Worm (Caenorhabditis elegans): ENCODE measurements around the gene dhs-6.

DNA sequence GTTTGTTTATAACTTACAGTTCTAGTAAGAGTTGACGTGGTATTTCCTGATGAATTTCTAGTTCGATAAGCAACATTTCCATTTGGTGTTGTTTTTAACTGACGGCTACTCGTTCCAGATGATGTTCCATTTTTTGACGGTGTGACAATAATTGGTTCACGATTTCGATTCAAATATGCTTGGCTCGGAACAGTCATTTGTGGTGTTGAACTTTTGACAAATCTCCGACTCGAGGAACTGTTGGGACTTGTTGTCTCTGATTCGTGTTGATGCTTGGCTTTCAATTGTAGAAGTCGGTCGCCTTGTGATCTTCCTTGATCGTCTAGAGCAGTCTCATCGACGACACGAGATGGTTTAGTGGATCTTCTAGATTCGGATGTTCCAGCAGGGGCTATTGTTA, 27.6 kb downstream of the dhs-6 start:
- TF ChIP-seq F22D6.2 (tag; optimal IDR thresholded peaks at IDR 0.05): no peak
- no peak for TF ChIP-seq nhr-120 (GFP tag; IDR thresholded peaks at IDR 0.05)
- no peak for TF ChIP-seq tlf-1 (GFP tag; optimal IDR thresholded peaks at IDR 0.05)
- TF ChIP-seq ama-1 (optimal IDR thresholded peaks at IDR 0.05): no peak
- TF ChIP-seq ama-1 (GFP tag; optimal IDR thresholded peaks at IDR 0.05): no peak
- TF ChIP-seq pha-4 (tag; optimal IDR thresholded peaks at IDR 0.05): no peak
- TF ChIP-seq nhr-80 (tag; optimal IDR thresholded peaks at IDR 0.05): no peak
- TF ChIP-seq nhr-90 (tag; optimal IDR thresholded peaks at IDR 0.05): no peak
- TF ChIP-seq cebp-1 (GFP tag; IDR thresholded peaks at IDR 0.05): no peak
- no peak for TF ChIP-seq cebp-1 (tag; optimal IDR thresholded peaks at IDR 0.05)
- no peak for TF ChIP-seq Y95B8A.8 (GFP tag; IDR thresholded peaks at IDR 0.05)
- TF ChIP-seq ceh-58 (GFP tag; IDR thresholded peaks at IDR 0.05): no peak
- TF ChIP-seq dpl-1 (GFP tag; optimal IDR thresholded peaks at IDR 0.05): no peak
- TF ChIP-seq snpc-4 (GFP tag; optimal IDR thresholded peaks at IDR 0.05): no peak
- TF ChIP-seq snpc-4 (tag; optimal IDR thresholded peaks at IDR 0.05): no peak
- no peak for TF ChIP-seq F52B5.7 (tag; optimal IDR thresholded peaks at IDR 0.05)
- no peak for TF ChIP-seq hrde-1 (tag; optimal IDR thresholded peaks at IDR 0.05; ENCODE audit: borderline replicate concordance)
